Worm (Caenorhabditis elegans): ENCODE measurements around the gene F57A8.7.

Gene F57A8.7

ce11 chrV:10065679-10066078, 9.9 kb upstream of the F57A8.7 start:
- no peak for TF ChIP-seq sox-2 (GFP tag; IDR thresholded peaks at IDR 0.05)

- TF ChIP-seq pha-4 (tag; optimal IDR thresholded peaks at IDR 0.05), result no peak
- no peak for TF ChIP-seq hlh-8 (tag; optimal IDR thresholded peaks at IDR 0.05)
- no peak for TF ChIP-seq ahr-1 (tag; optimal IDR thresholded peaks at IDR 0.05)
- TF ChIP-seq unc-86 (tag; optimal IDR thresholded peaks at IDR 0.05), result no peak
- no peak for TF ChIP-seq gmeb-2 (tag; optimal IDR thresholded peaks at IDR 0.05)
Observed at ce11 chrV:10066769-10067168, 8.8 kb upstream of the F57A8.7 start, which contains the start of gene npr-39. TSS of gene npr-39 (plus strand) at chrV:10067069.

ce11 chrV:10070541-10070940, 5.0 kb upstream of the F57A8.7 start, which contains the start of gene nhr-192:
TSS of gene nhr-192 (minus strand) at chrV:10070641.
- TF ChIP-seq hlh-8 (tag; optimal IDR thresholded peaks at IDR 0.05) (no peak), ceh-24 (tag; optimal IDR thresholded peaks at IDR 0.05) (no peak)

ce11 chrV:10072721-10073120, 2.8 kb upstream of the F57A8.7 start:
- no peak for TF ChIP-seq sox-2 (GFP tag; IDR thresholded peaks at IDR 0.05)
- no peak for TF ChIP-seq mec-3 (tag; optimal IDR thresholded peaks at IDR 0.05; ENCODE audit: borderline replicate concordance)
- TF ChIP-seq rnt-1 (tag; optimal IDR thresholded peaks at IDR 0.05), result no peak
- no peak for TF ChIP-seq npax-4 (tag; optimal IDR thresholded peaks at IDR 0.05)
- no peak for TF ChIP-seq ceh-30 (tag; optimal IDR thresholded peaks at IDR 0.05)
- no peak for TF ChIP-seq unc-86 (tag; optimal IDR thresholded peaks at IDR 0.05)
- no peak for TF ChIP-seq ceh-18 (tag; optimal IDR thresholded peaks at IDR 0.05)
- TF ChIP-seq nfya-1 (tag; optimal IDR thresholded peaks at IDR 0.05), result no peak
- no peak for TF ChIP-seq hlh-13 (GFP tag; optimal IDR thresholded peaks at IDR 0.05)
- no peak for TF ChIP-seq madf-2 (tag; optimal IDR thresholded peaks at IDR 0.05)

- no peak for TF ChIP-seq T23F11.4 (GFP tag; optimal IDR thresholded peaks at IDR 0.05)
- TF ChIP-seq ceh-2 (tag; optimal IDR thresholded peaks at IDR 0.05), result no peak
- no peak for TF ChIP-seq elt-4 (tag; optimal IDR thresholded peaks at IDR 0.05)
- TF ChIP-seq pax-1 (tag; optimal IDR thresholded peaks at IDR 0.05), result no peak
- no peak for TF ChIP-seq sox-4 (tag; optimal IDR thresholded peaks at IDR 0.05)
- TF ChIP-seq che-1 (tag; optimal IDR thresholded peaks at IDR 0.05), result no peak
- no peak for TF ChIP-seq F13H6.1 (tag; optimal IDR thresholded peaks at IDR 0.05)
- no peak for TF ChIP-seq ref-2 (tag; optimal IDR thresholded peaks at IDR 0.05)
Observed at ce11 chrV:10073793-10074192, 1.7 kb upstream of the F57A8.7 start, which contains the start of gene F57A8.6. TSS of gene F57A8.6 (minus strand) at chrV:10073893.

ce11 chrV:10078244-10078643, 2.7 kb downstream of the F57A8.7 start, which contains the start of gene R04B5.1:
TSS of gene R04B5.1 (minus strand) at chrV:10078344.
- TF ChIP-seq dve-1 (tag; optimal IDR thresholded peaks at IDR 0.05) (no peak), nhr-11 (tag; optimal IDR thresholded peaks at IDR 0.05) (no peak), ref-2 (tag; optimal IDR thresholded peaks at IDR 0.05) (no peak), ceh-22 (tag; optimal IDR thresholded peaks at IDR 0.05) (no peak), ceh-34 (tag; optimal IDR thresholded peaks at IDR 0.05) (no peak), rnt-1 (tag; optimal IDR thresholded peaks at IDR 0.05) (no peak), che-1 (tag; optimal IDR thresholded peaks at IDR 0.05) (no peak), unc-86 (tag; optimal IDR thresholded peaks at IDR 0.05) (no peak), ceh-45 (GFP tag; IDR thresholded peaks at IDR 0.05) (no peak), hlh-8 (tag; optimal IDR thresholded peaks at IDR 0.05) (no peak), pag-3 (tag; optimal IDR thresholded peaks at IDR 0.05; ENCODE audit: borderline replicate concordance) (no peak), dmd-4 (tag; optimal IDR thresholded peaks at IDR 0.05; ENCODE audit: borderline replicate concordance) (no peak), C38D4.7 (GFP tag; optimal IDR thresholded peaks at IDR 0.05) (no peak), pha-4 (tag; optimal IDR thresholded peaks at IDR 0.05) (no peak)

ce11 chrV:10080905-10081304, 5.4 kb downstream of the F57A8.7 start:
- TF ChIP-seq ahr-1 (tag; optimal IDR thresholded peaks at IDR 0.05) (no peak), gmeb-2 (tag; optimal IDR thresholded peaks at IDR 0.05) (no peak), K09A11.1 (tag; optimal IDR thresholded peaks at IDR 0.05; ENCODE audit: insufficient read depth) (no peak)
